Fruit fly (Drosophila melanogaster) whole organism, pupa: ENCODE results near the gene Acbp1.

Experiments
- CG10348 ChIP-seq: fragments of 200-800 bp; sonication (Bioruptor generic); IDR thresholded peaks from 2 replicates; pipeline ENCODE4 v1.3.6; 2022; ENCODE audit warnings: missing biosample characterization, missing genetic modification characterization
- CG13204 ChIP-seq: fragments of 200-800 bp; sonication (Bioruptor generic); optimal IDR thresholded peaks from 2 replicates; lab custom pipeline; 2018; ENCODE audit warnings: missing biosample characterization, mild to moderate bottlenecking, missing genetic modification characterization, moderate library complexity
- CG14655 ChIP-seq: fragments of 200-800 bp; sonication (Bioruptor generic); optimal IDR thresholded peaks from 3 replicates; lab custom pipeline; 2017; ENCODE audit warnings: mild to moderate bottlenecking, missing biosample characterization, missing genetic modification reagents, missing genetic modification characterization
- CG32121 ChIP-seq: fragments of 200-800 bp; sonication (Bioruptor generic); IDR thresholded peaks from 2 replicates; pipeline ENCODE4 v1.3.6; 2022; ENCODE audit warnings: missing biosample characterization, missing genetic modification characterization
- CG9948 ChIP-seq: fragments of 200-800 bp; sonication (Bioruptor generic); optimal IDR thresholded peaks from 2 replicates; lab custom pipeline; 2018; ENCODE audit warnings: missing biosample characterization, mild to moderate bottlenecking, missing genetic modification characterization, moderate library complexity
- EcR ChIP-seq: fragments of 200-800 bp; sonication (Bioruptor generic); optimal IDR thresholded peaks from 3 replicates; lab custom pipeline; 2019; ENCODE audit warnings: missing biosample characterization, missing genetic modification characterization, mild to moderate bottlenecking, moderate library complexity, missing genetic modification reagents
- Snoo ChIP-seq: fragments of 200-800 bp; sonication (Bioruptor generic); optimal IDR thresholded peaks from 3 replicates; lab custom pipeline; 2017; ENCODE audit warnings: missing biosample characterization, mild to moderate bottlenecking, missing genetic modification characterization, inconsistent platforms
- gl ChIP-seq: fragments of 200-800 bp; sonication (Bioruptor generic); optimal IDR thresholded peaks from 2 replicates; lab custom pipeline; 2018; ENCODE audit warnings: missing biosample characterization, mild to moderate bottlenecking, missing genetic modification characterization

DNA sequence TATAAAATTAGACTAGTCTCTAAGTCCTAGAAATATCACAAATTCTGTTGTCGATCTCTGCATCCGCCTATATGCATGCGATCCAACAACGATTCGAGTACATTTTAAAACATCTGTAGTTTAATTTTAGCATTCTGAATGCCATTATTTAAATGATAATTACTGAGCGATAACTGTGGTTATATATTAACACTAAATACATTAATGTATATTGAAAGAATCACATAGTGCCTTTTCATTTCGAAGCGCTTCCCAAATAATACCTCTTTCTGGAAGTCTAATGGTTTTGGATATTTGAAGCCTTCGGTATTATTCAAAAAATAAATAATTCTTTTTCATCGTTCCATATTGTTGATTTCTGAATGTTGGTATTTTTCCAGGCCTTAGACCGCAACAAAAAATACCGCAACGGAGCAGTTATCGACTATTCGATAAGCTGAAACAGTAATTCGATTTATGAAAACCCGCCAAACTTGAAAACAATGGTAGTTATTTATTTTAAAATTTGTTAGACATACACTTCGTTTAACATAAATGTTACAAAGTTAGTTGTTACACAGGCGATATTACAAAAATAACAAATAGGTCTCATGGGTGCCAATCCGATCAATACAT is 28.4 kb downstream of the Acbp1 start:
- TF ChIP-seq CG10348 (GFP tag; lab: Robert Waterston, UW) (no peak), EcR (no peak), Snoo (tag; lab: Kevin White, UChicago) (no peak), CG14655 (GFP tag; lab: Kevin White, UChicago) (no peak), CG32121 (GFP tag; lab: Robert Waterston, UW) (no peak), CG9948 (tag; lab: Kevin White, UChicago) (no peak), gl (tag; lab: Kevin White, UChicago) (no peak), CG13204 (no peak)
